Worm (Caenorhabditis elegans) whole organism, young adult: ENCODE results near the gene flp-23.
A peak's percentile ranks its signal among the peaks of the same experiment; 100 is the strongest.

ENCODE experiments used
- B0019.2 ChIP-seq: fragments of 200-800 bp; sonication (Bioruptor generic); conservative IDR thresholded peaks from 2 replicates; pipeline ENCODE4 v1.3.6; 2022; ENCODE audit warnings: missing genetic modification reagents, missing genetic modification characterization, missing compliant biosample characterization
- C17E4.6 ChIP-seq: fragments of 200-800 bp; sonication (Bioruptor generic); IDR thresholded peaks from 2 replicates; pipeline ENCODE4 v1.3.6; 2022; ENCODE audit warnings: missing genetic modification reagents, missing genetic modification characterization, missing compliant biosample characterization
- D2030.7 ChIP-seq: fragments of 200-800 bp; sonication (Bioruptor generic); IDR thresholded peaks from 2 replicates; pipeline ENCODE4 v1.3.6; 2022; ENCODE audit warnings: missing genetic modification reagents, missing genetic modification characterization, missing compliant biosample characterization
- F22D6.2 ChIP-seq: sonication (generic microtip); optimal IDR thresholded peaks from 2 replicates; lab custom pipeline; 2016; ENCODE audit warnings: mild to moderate bottlenecking, missing genetic modification characterization, missing compliant biosample characterization
- F33H1.4 ChIP-seq: fragments of 200-800 bp; sonication (Bioruptor generic); IDR thresholded peaks from 2 replicates; pipeline ENCODE4 v1.3.6; 2022; ENCODE audit warnings: missing genetic modification reagents, missing genetic modification characterization, missing compliant biosample characterization
- T26A5.8 ChIP-seq: sonication (generic microtip); optimal IDR thresholded peaks from 2 replicates; lab custom pipeline; 2016; ENCODE audit warnings: missing genetic modification characterization, missing compliant biosample characterization
- Y53F4B.3 ChIP-seq: fragments of 200-800 bp; sonication (Bioruptor generic); IDR thresholded peaks from 2 replicates; pipeline ENCODE4 v1.3.6; 2022; ENCODE audit warnings: missing genetic modification reagents, missing genetic modification characterization, missing compliant biosample characterization
- Y79H2A.3 ChIP-seq: fragments of 200-800 bp; sonication (Bioruptor generic); conservative IDR thresholded peaks from 2 replicates; pipeline ENCODE4 v1.3.6; 2022; ENCODE audit warnings: missing genetic modification reagents, missing genetic modification characterization, missing compliant biosample characterization
- Y95B8A.8 ChIP-seq: fragments of 200-800 bp; sonication (Bioruptor generic); IDR thresholded peaks from 2 replicates; pipeline ENCODE4 v1.3.6; 2022; ENCODE audit warnings: missing genetic modification reagents, missing genetic modification characterization, missing compliant biosample characterization
- ZK185.1 ChIP-seq: sonication (generic microtip); optimal IDR thresholded peaks from 2 replicates; lab custom pipeline; 2016; ENCODE audit warnings: mild to moderate bottlenecking, missing genetic modification characterization, missing compliant biosample characterization; ENCODE audit not compliant: poor library complexity, severe bottlenecking
- ama-1 ChIP-seq, 3 experiments: fragments of 150-350 bp in 1 of 3; sonication (generic microtip) in 2 of 3; optimal IDR thresholded peaks; 2 replicates each; lab custom pipeline; 2014 to 2018; ENCODE audit warnings: missing biosample characterization in 2 of 3, missing genetic modification characterization in 2 of 3, missing genetic modification reagents in 2 of 3
- athp-1 ChIP-seq: sonication (generic microtip); optimal IDR thresholded peaks from 2 replicates; lab custom pipeline; 2017; ENCODE audit warnings: mild to moderate bottlenecking, missing genetic modification characterization, missing compliant biosample characterization
- attf-3 ChIP-seq: fragments of 200-800 bp; sonication (Bioruptor generic); conservative IDR thresholded peaks from 2 replicates; pipeline ENCODE4 v1.3.6; 2022; ENCODE audit warnings: missing genetic modification reagents, missing genetic modification characterization, missing compliant biosample characterization
- bed-2 ChIP-seq: fragments of 200-800 bp; sonication (Bioruptor generic); IDR thresholded peaks from 2 replicates; pipeline ENCODE4 v1.3.6; 2022; ENCODE audit warnings: missing genetic modification reagents, missing genetic modification characterization, missing compliant biosample characterization
- cebp-1 ChIP-seq, 2 experiments: fragments of 200-800 bp in 1 of 2; sonication (Bioruptor generic) in 1 of 2; sonication (generic microtip) in 1 of 2; IDR thresholded peaks in 1 of 2; optimal IDR thresholded peaks in 1 of 2; 2 replicates each; pipeline versions ENCODE4 v1.3.6 to Lab custom; 2017 to 2022; ENCODE audit warnings: missing compliant biosample characterization in 2 of 2, missing genetic modification characterization in 2 of 2, mild to moderate bottlenecking in 1 of 2, missing genetic modification reagents in 1 of 2, moderate library complexity in 1 of 2
- ceh-27 ChIP-seq: fragments of 200-800 bp; sonication (Bioruptor generic); optimal IDR thresholded peaks from 2 replicates; lab custom pipeline; 2018; ENCODE audit warnings: mild to moderate bottlenecking, missing genetic modification characterization, moderate library complexity, missing compliant biosample characterization
- ceh-91 ChIP-seq: fragments of 200-800 bp; sonication (Bioruptor generic); IDR thresholded peaks from 2 replicates; pipeline ENCODE4 v1.3.6; 2022; ENCODE audit warnings: missing genetic modification reagents, missing genetic modification characterization, missing compliant biosample characterization
- dox-1 ChIP-seq: fragments of 200-800 bp; sonication (Bioruptor generic); IDR thresholded peaks from 2 replicates; pipeline ENCODE4 v1.3.6; 2022; ENCODE audit warnings: missing genetic modification reagents, missing genetic modification characterization, missing compliant biosample characterization
- dpff-1 ChIP-seq: sonication (generic microtip); optimal IDR thresholded peaks from 2 replicates; lab custom pipeline; 2017; ENCODE audit warnings: mild to moderate bottlenecking, missing genetic modification characterization, missing compliant biosample characterization
- dpl-1 ChIP-seq: fragments of 150-350 bp; optimal IDR thresholded peaks from 2 replicates; lab custom pipeline; 2014; ENCODE audit warnings: missing biosample characterization, missing genetic modification reagents, missing genetic modification characterization
- efl-1 ChIP-seq: fragments of 150-350 bp; optimal IDR thresholded peaks from 2 replicates; lab custom pipeline; 2014; ENCODE audit warnings: missing biosample characterization, missing genetic modification reagents, missing genetic modification characterization
- gei-17 ChIP-seq: fragments of 200-800 bp; sonication (Bioruptor generic); optimal IDR thresholded peaks from 2 replicates; lab custom pipeline; 2018; ENCODE audit warnings: mild to moderate bottlenecking, missing genetic modification characterization, missing compliant biosample characterization
- hmg-1.2 ChIP-seq: fragments of 200-800 bp; sonication (Bioruptor generic); IDR thresholded peaks from 2 replicates; pipeline ENCODE4 v1.3.6; 2022; ENCODE audit warnings: missing genetic modification reagents, missing genetic modification characterization, missing compliant biosample characterization
- hmg-20 ChIP-seq: fragments of 200-800 bp; sonication (Bioruptor generic); IDR thresholded peaks from 2 replicates; pipeline ENCODE4 v1.3.6; 2022; ENCODE audit warnings: missing genetic modification reagents, missing genetic modification characterization, missing compliant biosample characterization
- lin-54 ChIP-seq: fragments of 200-800 bp; sonication (Bioruptor generic); optimal IDR thresholded peaks from 2 replicates; lab custom pipeline; 2018; ENCODE audit warnings: mild to moderate bottlenecking, missing genetic modification characterization, missing compliant biosample characterization
- madf-3 ChIP-seq: fragments of 200-800 bp; sonication (Bioruptor generic); IDR thresholded peaks from 2 replicates; pipeline ENCODE4 v1.3.6; 2022; ENCODE audit warnings: missing genetic modification reagents, missing genetic modification characterization, missing compliant biosample characterization
- madf-6 ChIP-seq: fragments of 200-800 bp; sonication (Bioruptor generic); IDR thresholded peaks from 2 replicates; pipeline ENCODE4 v1.3.6; 2022; ENCODE audit warnings: missing genetic modification reagents, missing genetic modification characterization, missing compliant biosample characterization
- madf-8 ChIP-seq: fragments of 200-800 bp; sonication (Bioruptor generic); conservative IDR thresholded peaks from 2 replicates; pipeline ENCODE4 v1.3.6; 2022; ENCODE audit warnings: missing genetic modification reagents, missing genetic modification characterization, missing compliant biosample characterization
- mcd-1 ChIP-seq: fragments of 200-800 bp; sonication (Bioruptor generic); IDR thresholded peaks from 2 replicates; pipeline ENCODE4 v1.3.6; 2022; ENCODE audit warnings: missing genetic modification reagents, missing genetic modification characterization, missing compliant biosample characterization
- nfya-1 ChIP-seq: sonication (generic microtip); optimal IDR thresholded peaks from 2 replicates; lab custom pipeline; 2017; ENCODE audit warnings: antibody characterized with exemption, missing compliant biosample characterization, missing genetic modification characterization, borderline replicate concordance; ENCODE audit not compliant: insufficient read depth
- pbrm-1 ChIP-seq: fragments of 200-800 bp; sonication (Bioruptor generic); IDR thresholded peaks from 2 replicates; pipeline ENCODE4 v1.3.6; 2022; ENCODE audit warnings: missing genetic modification reagents, missing genetic modification characterization, missing compliant biosample characterization
- snpc-1.1 ChIP-seq: sonication (generic microtip); optimal IDR thresholded peaks from 2 replicates; lab custom pipeline; 2017; ENCODE audit warnings: missing genetic modification characterization, mild to moderate bottlenecking, missing compliant biosample characterization, antibody characterized with exemption, moderate library complexity, missing genotype, missing genetic modification reagents; ENCODE audit not compliant: insufficient read depth
- snpc-1.3 ChIP-seq: sonication (generic microtip); optimal IDR thresholded peaks from 2 replicates; lab custom pipeline; 2017; ENCODE audit warnings: missing genetic modification characterization, mild to moderate bottlenecking, missing compliant biosample characterization, antibody characterized with exemption, moderate library complexity, missing genotype, missing genetic modification reagents; ENCODE audit not compliant: insufficient read depth
- snpc-3.4 ChIP-seq: sonication (generic microtip); optimal IDR thresholded peaks from 2 replicates; lab custom pipeline; 2017; ENCODE audit warnings: missing genetic modification characterization, mild to moderate bottlenecking, missing compliant biosample characterization, antibody characterized with exemption, moderate library complexity, missing genotype, missing genetic modification reagents
- tbp1 ChIP-seq: fragments of 200-800 bp; sonication (Bioruptor generic); optimal IDR thresholded peaks from 2 replicates; lab custom pipeline; 2018; ENCODE audit warnings: mild to moderate bottlenecking, missing genetic modification characterization, missing compliant biosample characterization
- tlf-1 ChIP-seq: fragments of 200-800 bp; sonication (Bioruptor generic); optimal IDR thresholded peaks from 2 replicates; lab custom pipeline; 2018; ENCODE audit warnings: mild to moderate bottlenecking, missing genetic modification characterization, missing compliant biosample characterization
- unc-130 ChIP-seq: sonication (generic microtip); optimal IDR thresholded peaks from 2 replicates; lab custom pipeline; 2016; ENCODE audit warnings: missing genetic modification reagents, missing genetic modification characterization, missing compliant biosample characterization
- xnd-1 ChIP-seq: sonication (generic microtip); optimal IDR thresholded peaks from 2 replicates; lab custom pipeline; 2016; ENCODE audit warnings: missing genotype, missing genetic modification reagents, missing genetic modification characterization, missing compliant biosample characterization
- zim-3 ChIP-seq: sonication (generic microtip); optimal IDR thresholded peaks from 2 replicates; lab custom pipeline; 2017; ENCODE audit warnings: mild to moderate bottlenecking, missing genetic modification characterization, moderate library complexity, missing compliant biosample characterization
- ztf-18 ChIP-seq: sonication (generic microtip); optimal IDR thresholded peaks from 2 replicates; lab custom pipeline; 2016; ENCODE audit warnings: missing genotype, mild to moderate bottlenecking, missing genetic modification characterization, missing compliant biosample characterization
- ztf-26 ChIP-seq: sonication (generic microtip); optimal IDR thresholded peaks from 2 replicates; lab custom pipeline; 2017; ENCODE audit warnings: missing genetic modification characterization, missing compliant biosample characterization
- ztf-28 ChIP-seq: fragments of 200-800 bp; sonication (Bioruptor generic); IDR thresholded peaks from 2 replicates; pipeline ENCODE4 v1.3.6; 2022; ENCODE audit warnings: missing genetic modification reagents, missing genetic modification characterization, missing compliant biosample characterization
- ztf-3 ChIP-seq: fragments of 200-800 bp; sonication (Bioruptor generic); optimal IDR thresholded peaks from 2 replicates; lab custom pipeline; 2018; ENCODE audit warnings: mild to moderate bottlenecking, missing genetic modification characterization, missing compliant biosample characterization

The flp-23 gene

ce11 chrIII:8678371-8678770 lies 27.8 kb downstream of the flp-23 start (continued):
- TF ChIP-seq ztf-18 (peak; percentile 76), C17E4.6 (GFP tag; lab: Robert Waterston, UW) (no peak), pbrm-1 (peak; percentile 75), snpc-1.1 (tag; lab: Kevin White, UChicago) (peak; percentile 44)

- TF ChIP-seq F33H1.4 (GFP tag; lab: Robert Waterston, UW) (peak; percentile 75), D2030.7 (GFP tag; lab: Robert Waterston, UW) (peak; percentile 73), pbrm-1 (no peak), hmg-1.2 (GFP tag; lab: Robert Waterston, UW) (0 out of 2 replicates have a peak, but pooled peaks have one; percentile 22), ztf-28 (GFP tag; lab: Robert Waterston, UW) (peak; percentile 91), tlf-1 (GFP tag; lab: Kevin White, UChicago) (peak; percentile 16), ztf-18 (peak; percentile 48), mcd-1 (GFP tag; lab: Robert Waterston, UW) (peak; percentile 47), snpc-1.1 (tag; lab: Kevin White, UChicago) (peak; percentile 1), C17E4.6 (GFP tag; lab: Robert Waterston, UW) (no peak), B0019.2 (peak; percentile 68; the same call in 1 of the 2 replicates), madf-6 (peak; percentile 99), athp-1 (tag; lab: Kevin White, UChicago) (peak; percentile 45), hmg-20 (no peak), ceh-27 (GFP tag; lab: Kevin White, UChicago) (peak; percentile 53), madf-8 (GFP tag; lab: Robert Waterston, UW) (peak; percentile 97), lin-54 (GFP tag; lab: Kevin White, UChicago) (peak; percentile 85), bed-2 (GFP tag; lab: Robert Waterston, UW) (peak; percentile 73; the same call in 1 of the 2 replicates), ama-1 (optimal IDR thresholded peaks at IDR 0.05; lab: Kevin White, UChicago) (no peak), ama-1 (GFP tag; optimal IDR thresholded peaks at IDR 0.05; lab: Kevin White, UChicago) (no peak), Y95B8A.8 (0 out of 2 replicates have a peak, but pooled peaks have one; percentile 29), ZK185.1 (tag; lab: Kevin White, UChicago) (peak; percentile 70), F22D6.2 (tag; lab: Kevin White, UChicago) (no peak), snpc-3.4 (tag; lab: Kevin White, UChicago) (peak; percentile 68), attf-3 (GFP tag; lab: Robert Waterston, UW) (no peak), unc-130 (GFP tag; lab: Kevin White, UChicago) (peak; percentile 88), xnd-1 (peak; percentile 88), ztf-26 (tag; lab: Kevin White, UChicago) (no peak), nfya-1 (no peak), T26A5.8 (tag; lab: Kevin White, UChicago) (no peak), efl-1 (peak; percentile 85), madf-3 (GFP tag; lab: Robert Waterston, UW) (peak; percentile 37; the same call in 1 of the 2 replicates), ztf-3 (GFP tag; lab: Kevin White, UChicago) (no peak), snpc-1.3 (peak; percentile 16), dpff-1 (tag; lab: Kevin White, UChicago) (no peak), Y53F4B.3 (GFP tag; lab: Robert Waterston, UW) (no peak), cebp-1 (GFP tag; IDR thresholded peaks at IDR 0.05; lab: Robert Waterston, UW) (peak; percentile 72; the same call in 1 of the 2 replicates), cebp-1 (tag; optimal IDR thresholded peaks at IDR 0.05; lab: Kevin White, UChicago) (peak; percentile 90), tbp1 (GFP tag; lab: Kevin White, UChicago) (peak; percentile 35), dox-1 (peak; percentile 79), Y79H2A.3 (GFP tag; lab: Robert Waterston, UW) (0 out of 2 replicates have a peak, but pooled peaks have one; percentile 36), gei-17 (GFP tag; lab: Kevin White, UChicago) (no peak), ceh-91 (GFP tag; lab: Robert Waterston, UW) (peak; percentile 76), zim-3 (tag; lab: Kevin White, UChicago) (no peak), dpl-1 (peak; percentile 72)
These were observed 33.2 kb downstream of the flp-23 start, which contains the start of gene fli-1 for ce11 chrIII:8683679-8684263. Gene fli-1, minus strand, starts transcription at chrIII:8683736.
